Worm (Caenorhabditis elegans) whole organism, midembryonic: ENCODE data around the gene Y39B6A.3.

Experiments used
- T22C8.4 ChIP-seq: fragments of 200-800 bp; sonication (Bioruptor generic); IDR thresholded peaks from 2 replicates; pipeline ENCODE4 v1.3.6; 2022; ENCODE audit warnings: missing genetic modification characterization, missing compliant biosample characterization
- cog-1 ChIP-seq: sonication (generic microtip); optimal IDR thresholded peaks from 2 replicates; lab custom pipeline; 2016; ENCODE audit warnings: missing genetic modification characterization, missing compliant biosample characterization
- flt-1 ChIP-seq: fragments of 200-800 bp; sonication (Bioruptor generic); IDR thresholded peaks from 2 replicates; pipeline ENCODE4 v1.3.6; 2022; ENCODE audit warnings: missing genetic modification characterization, missing compliant biosample characterization
- klf-2 ChIP-seq: fragments of 200-800 bp; sonication (Bioruptor generic); conservative IDR thresholded peaks from 2 replicates; pipeline ENCODE4 v1.3.6; 2022; ENCODE audit warnings: missing genetic modification reagents, missing genetic modification characterization, missing compliant biosample characterization
- med-1 ChIP-seq: sonication (generic microtip); optimal IDR thresholded peaks from 2 replicates; lab custom pipeline; 2017; ENCODE audit warnings: missing genetic modification characterization, mild to moderate bottlenecking, missing compliant biosample characterization, antibody characterized with exemption, missing genetic modification reagents; ENCODE audit not compliant: insufficient read depth
- ref-1 ChIP-seq: fragments of 200-800 bp; sonication (Bioruptor generic); conservative IDR thresholded peaks from 2 replicates; pipeline ENCODE4 v1.3.6; 2022; ENCODE audit warnings: missing genetic modification reagents, missing genetic modification characterization, missing compliant biosample characterization
- tab-1 ChIP-seq: fragments of 200-800 bp; sonication (Bioruptor generic); IDR thresholded peaks from 2 replicates; pipeline ENCODE4 v1.3.6; 2022; ENCODE audit warnings: missing genetic modification characterization, missing compliant biosample characterization
- ztf-23 ChIP-seq: fragments of 200-800 bp; sonication (Bioruptor generic); IDR thresholded peaks from 2 replicates; pipeline ENCODE4 v1.3.6; 2022; ENCODE audit warnings: missing genetic modification reagents, missing genetic modification characterization, missing compliant biosample characterization
- ztf-29 ChIP-seq: fragments of 200-800 bp; sonication (Bioruptor generic); IDR thresholded peaks from 2 replicates; pipeline ENCODE4 v1.3.6; 2022; ENCODE audit warnings: missing genetic modification reagents, missing genetic modification characterization, missing compliant biosample characterization

The Y39B6A.3 gene

DNA sequence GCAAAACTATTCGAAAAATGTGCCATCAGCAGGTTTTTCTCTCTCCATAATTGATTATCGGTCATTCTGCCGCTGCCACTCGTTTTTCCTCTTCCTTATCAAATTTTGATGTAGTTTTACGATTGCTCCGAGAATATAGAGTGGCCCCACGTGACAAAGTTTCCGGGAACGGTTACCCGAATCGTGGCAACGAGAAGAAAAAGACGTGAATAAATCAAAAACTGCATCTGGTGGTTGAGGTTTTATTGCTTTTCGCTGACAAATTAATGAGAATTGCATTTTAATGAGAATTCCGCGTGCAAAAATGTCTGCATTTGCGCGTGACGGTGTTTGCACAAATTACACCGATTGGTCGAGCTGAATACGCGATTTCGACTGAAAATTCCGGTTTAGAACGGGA, 15.6 kb upstream of the Y39B6A.3 start:
- TF ChIP-seq med-1 (no peak), tab-1 (GFP tag; lab: Robert Waterston, UW) (no peak), ztf-23 (GFP tag; lab: Robert Waterston, UW) (no peak), flt-1 (GFP tag; lab: Robert Waterston, UW) (no peak), T22C8.4 (GFP tag; lab: Robert Waterston, UW) (no peak), klf-2 (GFP tag; lab: Robert Waterston, UW) (no peak), ztf-29 (GFP tag; lab: Robert Waterston, UW) (no peak)

DNA sequence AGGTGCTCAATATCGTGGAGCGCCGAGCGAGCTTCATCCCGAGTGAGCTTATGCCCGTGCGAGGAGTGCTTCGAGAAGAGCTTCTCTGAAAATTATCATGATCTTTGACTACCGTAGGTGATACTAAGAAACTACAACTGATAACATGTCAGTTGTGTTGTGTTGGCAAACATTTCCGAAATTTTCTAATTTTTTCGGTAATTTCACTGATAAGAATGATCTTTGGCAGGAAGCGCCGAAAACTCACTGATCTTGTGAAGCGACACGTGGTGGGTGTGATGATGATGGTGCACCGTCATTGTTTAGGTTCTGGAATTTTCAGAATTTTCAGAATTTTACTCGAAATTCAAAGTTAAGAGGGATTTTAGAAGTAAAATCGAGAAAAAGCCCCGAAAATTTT, 13.5 kb upstream of the Y39B6A.3 start, which contains the start of gene Y39B6A.1:
Y39B6A.1 (minus strand) TSS at position 309 of the 400 bp plus-strand sequence.
- TF ChIP-seq T22C8.4 (GFP tag; lab: Robert Waterston, UW) (no peak), tab-1 (GFP tag; lab: Robert Waterston, UW) (no peak), cog-1 (tag; lab: Kevin White, UChicago) (no peak), ref-1 (GFP tag; lab: Robert Waterston, UW) (no peak), med-1 (no peak), ztf-23 (GFP tag; lab: Robert Waterston, UW) (no peak), klf-2 (GFP tag; lab: Robert Waterston, UW) (no peak), ztf-29 (GFP tag; lab: Robert Waterston, UW) (no peak)

DNA sequence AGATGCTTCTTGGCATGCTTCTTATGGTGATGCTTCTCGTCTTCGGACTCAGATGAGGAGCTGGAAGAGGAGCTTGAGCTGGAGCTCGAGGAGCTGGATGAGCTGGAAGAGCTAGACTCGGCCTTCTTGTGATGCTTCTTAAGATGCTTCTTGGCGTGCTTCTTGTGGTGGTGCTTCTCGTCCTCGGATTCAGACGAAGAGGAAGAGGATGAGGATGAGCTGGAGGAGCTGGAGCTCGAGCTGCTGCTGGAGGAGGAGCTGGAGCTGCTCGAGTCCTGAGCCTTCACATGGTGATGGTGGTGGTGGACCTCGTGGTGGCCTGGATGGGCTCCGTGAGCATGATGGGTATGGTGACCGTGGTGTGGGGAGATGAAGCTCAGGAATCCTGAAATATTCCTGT, 13.0 kb upstream of the Y39B6A.3 start:
- no peak for TF ChIP-seq tab-1 (GFP tag; lab: Robert Waterston, UW)
- TF ChIP-seq flt-1 (GFP tag; lab: Robert Waterston, UW) = no peak
- TF ChIP-seq T22C8.4 (GFP tag; lab: Robert Waterston, UW) = no peak
- no peak for TF ChIP-seq med-1
- TF ChIP-seq ref-1 (GFP tag; lab: Robert Waterston, UW) = no peak
- no peak for TF ChIP-seq klf-2 (GFP tag; lab: Robert Waterston, UW)
- no peak for TF ChIP-seq cog-1 (tag; lab: Kevin White, UChicago)
- no peak for TF ChIP-seq ztf-29 (GFP tag; lab: Robert Waterston, UW)
- TF ChIP-seq ztf-23 (GFP tag; lab: Robert Waterston, UW) = no peak

DNA sequence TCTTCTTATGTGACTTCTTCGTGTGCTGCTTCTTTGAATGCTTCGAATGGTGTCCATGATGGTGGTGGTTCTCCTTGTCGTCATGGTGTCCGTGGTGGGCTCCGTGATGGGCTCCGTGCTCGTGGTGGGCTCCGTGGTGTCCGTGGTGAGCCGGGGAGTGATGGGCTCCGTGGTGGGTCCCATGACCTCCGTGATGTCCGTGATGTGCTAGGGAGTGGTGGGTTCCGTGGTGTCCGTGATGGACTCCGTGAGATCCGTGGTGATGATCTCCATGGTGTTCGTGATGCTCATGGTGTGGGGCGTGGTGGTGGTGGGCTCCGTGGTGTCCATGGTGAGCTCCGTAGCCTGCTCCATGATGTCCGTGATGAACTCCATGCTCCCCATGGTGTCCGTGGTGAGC, 11.4 kb upstream of the Y39B6A.3 start:
- TF ChIP-seq flt-1 (GFP tag; lab: Robert Waterston, UW) (no peak), ref-1 (GFP tag; lab: Robert Waterston, UW) (no peak)

DNA sequence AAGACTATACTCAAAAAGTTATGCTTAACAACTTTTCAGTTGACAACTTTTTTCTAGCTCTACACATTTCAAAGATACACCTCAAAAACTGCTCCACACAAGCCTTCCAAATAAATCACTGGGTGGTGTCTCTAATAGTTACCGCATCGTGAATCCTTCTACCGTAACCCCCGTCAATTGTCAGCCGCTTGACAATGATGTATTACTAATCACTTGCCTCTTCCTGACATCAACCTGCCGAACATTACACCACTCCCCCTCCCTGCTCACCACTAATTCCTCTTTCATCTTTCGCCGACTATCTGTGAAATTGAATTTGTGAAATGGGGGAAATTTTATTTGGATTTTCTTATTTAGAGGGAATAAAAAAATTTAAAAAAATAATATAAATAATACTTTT, 8.1 kb downstream of the Y39B6A.3 start:
- TF ChIP-seq T22C8.4 (GFP tag; lab: Robert Waterston, UW) = no peak
- TF ChIP-seq med-1 = no peak
- no peak for TF ChIP-seq ztf-29 (GFP tag; lab: Robert Waterston, UW)
- no peak for TF ChIP-seq cog-1 (tag; lab: Kevin White, UChicago)
- TF ChIP-seq ref-1 (GFP tag; lab: Robert Waterston, UW) = no peak
- TF ChIP-seq ztf-23 (GFP tag; lab: Robert Waterston, UW) = no peak
- no peak for TF ChIP-seq flt-1 (GFP tag; lab: Robert Waterston, UW)
- TF ChIP-seq klf-2 (GFP tag; lab: Robert Waterston, UW) = no peak
- no peak for TF ChIP-seq tab-1 (GFP tag; lab: Robert Waterston, UW)

DNA sequence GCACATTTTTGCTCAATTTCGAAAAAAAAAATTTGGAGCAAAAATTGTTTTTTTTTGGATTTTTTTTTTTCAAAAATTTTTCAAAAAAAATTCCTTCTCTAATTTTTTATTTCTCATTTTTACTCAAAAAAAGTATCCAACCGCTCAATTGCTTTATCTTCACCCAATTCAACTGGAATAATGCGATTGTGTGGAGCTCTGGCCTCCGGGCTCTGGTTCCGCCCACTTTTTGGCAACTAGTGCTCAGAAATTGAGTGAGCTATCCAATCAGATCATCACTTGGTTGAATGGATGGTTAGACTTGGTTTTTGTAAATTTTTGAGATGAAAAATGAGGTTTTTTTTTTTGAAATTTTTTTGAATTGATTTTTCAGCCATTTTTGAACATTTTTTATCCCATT, 10.9 kb downstream of the Y39B6A.3 start:
- TF ChIP-seq flt-1 (GFP tag; lab: Robert Waterston, UW) (no peak), ztf-23 (GFP tag; lab: Robert Waterston, UW) (no peak), T22C8.4 (GFP tag; lab: Robert Waterston, UW) (no peak), klf-2 (GFP tag; lab: Robert Waterston, UW) (no peak), tab-1 (GFP tag; lab: Robert Waterston, UW) (no peak), cog-1 (tag; lab: Kevin White, UChicago) (no peak), med-1 (no peak), ref-1 (GFP tag; lab: Robert Waterston, UW) (no peak), ztf-29 (GFP tag; lab: Robert Waterston, UW) (no peak)

DNA sequence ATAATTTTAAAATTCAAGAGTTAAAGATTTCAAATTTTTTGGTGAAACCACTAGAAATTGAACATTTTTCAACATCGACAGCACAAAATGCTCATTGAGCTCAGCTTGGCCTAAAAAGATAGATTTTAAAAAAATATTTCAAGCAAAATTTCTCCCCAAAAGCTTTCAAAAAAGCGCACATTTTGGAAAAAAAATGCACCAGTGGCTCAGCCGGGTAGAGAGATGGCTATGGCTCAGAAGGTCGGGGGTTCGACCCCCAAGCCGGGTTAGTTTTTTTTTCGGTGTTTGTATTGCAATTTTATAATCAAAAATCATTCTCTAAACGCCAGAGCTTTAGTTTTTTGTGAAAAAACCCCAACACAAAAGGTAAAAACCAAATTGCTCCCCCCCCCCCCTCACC, 12.0 kb downstream of the Y39B6A.3 start:
- no peak for TF ChIP-seq med-1
- no peak for TF ChIP-seq T22C8.4 (GFP tag; lab: Robert Waterston, UW)
- TF ChIP-seq klf-2 (GFP tag; lab: Robert Waterston, UW) = no peak
- TF ChIP-seq ztf-23 (GFP tag; lab: Robert Waterston, UW) = no peak
- no peak for TF ChIP-seq tab-1 (GFP tag; lab: Robert Waterston, UW)
- no peak for TF ChIP-seq cog-1 (tag; lab: Kevin White, UChicago)
- TF ChIP-seq ref-1 (GFP tag; lab: Robert Waterston, UW) = no peak
- no peak for TF ChIP-seq flt-1 (GFP tag; lab: Robert Waterston, UW)
- no peak for TF ChIP-seq ztf-29 (GFP tag; lab: Robert Waterston, UW)

DNA sequence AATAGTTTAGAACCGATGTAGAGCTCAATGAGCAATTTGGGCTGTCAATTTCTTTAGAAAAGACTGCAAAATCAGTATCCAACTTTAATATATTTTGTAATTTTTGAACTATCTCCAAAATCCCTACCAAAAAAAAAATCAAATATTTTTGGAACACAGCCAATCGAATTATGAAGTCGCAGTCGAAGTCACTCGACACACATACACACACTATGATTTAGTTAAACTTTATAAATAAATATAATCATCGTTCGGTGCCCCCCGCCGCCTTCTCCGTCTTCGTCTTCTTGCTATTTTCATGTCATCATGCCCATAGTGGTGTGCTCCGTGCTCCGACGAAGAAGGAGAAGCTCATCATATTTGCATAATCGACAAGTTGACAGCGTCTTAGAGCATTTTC, 12.7 kb downstream of the Y39B6A.3 start:
- TF ChIP-seq ztf-23 (GFP tag; lab: Robert Waterston, UW) (no peak), T22C8.4 (GFP tag; lab: Robert Waterston, UW) (no peak), cog-1 (tag; lab: Kevin White, UChicago) (no peak), ref-1 (GFP tag; lab: Robert Waterston, UW) (no peak), med-1 (no peak), flt-1 (GFP tag; lab: Robert Waterston, UW) (no peak), ztf-29 (GFP tag; lab: Robert Waterston, UW) (no peak), klf-2 (GFP tag; lab: Robert Waterston, UW) (no peak), tab-1 (GFP tag; lab: Robert Waterston, UW) (no peak)

DNA sequence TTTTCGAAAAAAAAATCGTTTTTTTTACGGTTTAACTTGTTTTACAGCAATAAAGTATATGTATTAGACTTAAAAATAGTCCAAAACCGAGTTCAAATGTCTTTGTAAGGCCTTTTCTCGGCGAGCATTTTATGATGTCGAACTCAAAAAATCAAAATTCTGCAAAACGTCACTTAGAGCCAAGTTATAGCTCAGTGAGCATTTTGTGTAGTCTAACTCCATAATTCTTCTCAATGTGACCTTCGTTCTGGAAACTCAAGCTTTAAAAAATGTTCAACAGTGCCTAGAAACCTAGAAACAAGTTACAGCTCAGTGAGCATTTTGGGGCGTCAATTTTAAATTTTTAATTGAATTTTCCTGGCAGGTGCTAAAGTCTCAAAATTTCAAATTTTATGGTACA, 14.1 kb downstream of the Y39B6A.3 start:
- TF ChIP-seq ref-1 (GFP tag; lab: Robert Waterston, UW) (no peak), ztf-23 (GFP tag; lab: Robert Waterston, UW) (no peak), klf-2 (GFP tag; lab: Robert Waterston, UW) (no peak), ztf-29 (GFP tag; lab: Robert Waterston, UW) (no peak), flt-1 (GFP tag; lab: Robert Waterston, UW) (no peak), tab-1 (GFP tag; lab: Robert Waterston, UW) (no peak), cog-1 (tag; lab: Kevin White, UChicago) (no peak), med-1 (no peak), T22C8.4 (GFP tag; lab: Robert Waterston, UW) (no peak)
